Worm (Caenorhabditis elegans) whole organism, mixed stage, embryonic: ENCODE results near the gene twk-42.

Source experiments
- ceh-83 ChIP-seq: fragments of 200-800 bp; sonication (Bioruptor generic); optimal IDR thresholded peaks from 2 replicates; lab custom pipeline; 2018; ENCODE audit warnings: mild to moderate bottlenecking, missing genetic modification characterization, missing compliant biosample characterization
- unc-62 ChIP-seq: fragments of 150-350 bp; optimal IDR thresholded peaks from 2 replicates; lab custom pipeline; 2014; ENCODE audit warnings: missing biosample characterization, missing genetic modification reagents, missing genetic modification characterization

ce11 chrV:17700728-17701262, 31.6 kb downstream of the twk-42 start, which contains the start of the genes Y26G10.5 and srh-32:
- TF ChIP-seq unc-62 (GFP tag; lab: Kevin White, UChicago) (no peak), ceh-83 (no peak)
